Fruit fly (Drosophila melanogaster) S2 (cell line): ENCODE results near the gene spn-B.

ENCODE experiments used
- CG8478 ChIP-seq: fragments of >200 bp; optimal IDR thresholded peaks from 2 replicates; lab custom pipeline; 2018
- CTCF ChIP-seq, 2 experiments: fragments of >200 bp; optimal IDR thresholded peaks; 2 replicates each; lab custom pipeline; 2018

dm6 chr3R:14370199-14370933 lies 42.5 kb downstream of the spn-B start:
- TF ChIP-seq CTCF (optimal IDR thresholded peaks at IDR 0.05; lab: Kevin White, UChicago): no peak
- TF ChIP-seq CG8478 (lab: Kevin White, UChicago): no peak
